Fruit fly (Drosophila melanogaster) whole organism, embryonic: ENCODE measurements around the gene IM33.
A peak's percentile ranks its signal among the peaks of the same experiment; 100 is the strongest.

Experiments used
- Antp ChIP-seq: fragments of 200-800 bp; sonication (Bioruptor generic); optimal IDR thresholded peaks from 3 replicates; lab custom pipeline; 2016; ENCODE audit warnings: missing biosample characterization, missing genetic modification characterization
- Atf6 ChIP-seq: fragments of 200-800 bp; sonication (Bioruptor generic); IDR thresholded peaks from 2 replicates; pipeline ENCODE4 v1.3.6; 2022; ENCODE audit warnings: missing biosample characterization, missing genetic modification characterization
- BEAF-32 ChIP-seq: fragments of 200-800 bp; sonication (Bioruptor generic); optimal IDR thresholded peaks from 3 replicates; lab custom pipeline; 2017; ENCODE audit warnings: missing biosample characterization, missing genetic modification characterization, mild to moderate bottlenecking, moderate library complexity, missing genetic modification reagents
- CG10147 ChIP-seq: fragments of 200-800 bp; sonication (Bioruptor generic); optimal IDR thresholded peaks from 2 replicates; lab custom pipeline; 2019; ENCODE audit warnings: missing biosample characterization, mild to moderate bottlenecking, missing genetic modification characterization, moderate library complexity
- CG1024 ChIP-seq: fragments of 200-800 bp; sonication (Bioruptor generic); IDR thresholded peaks from 2 replicates; pipeline ENCODE4 v1.3.6; 2022; ENCODE audit warnings: missing biosample characterization, missing genetic modification characterization
- CG10267 ChIP-seq: fragments of 200-800 bp; sonication (Bioruptor generic); optimal IDR thresholded peaks from 2 replicates; lab custom pipeline; 2018; ENCODE audit warnings: missing biosample characterization, mild to moderate bottlenecking, missing genetic modification characterization, moderate library complexity
- CG10321 ChIP-seq: fragments of 200-800 bp; sonication (Bioruptor generic); IDR thresholded peaks from 2 replicates; pipeline ENCODE4 v1.3.6; 2022; ENCODE audit warnings: missing biosample characterization, missing genetic modification characterization
- CG13296 ChIP-seq: fragments of 200-800 bp; sonication (Bioruptor generic); optimal IDR thresholded peaks from 3 replicates; lab custom pipeline; 2018; ENCODE audit warnings: missing biosample characterization, mild to moderate bottlenecking, missing genetic modification characterization
- CG17612 ChIP-seq: fragments of 200-800 bp; sonication (Bioruptor generic); IDR thresholded peaks from 2 replicates; pipeline ENCODE4 v1.3.6; 2022; ENCODE audit warnings: missing biosample characterization, missing genetic modification characterization
- CG18764 ChIP-seq: fragments of 200-800 bp; sonication (Bioruptor generic); optimal IDR thresholded peaks from 3 replicates; lab custom pipeline; 2016; ENCODE audit warnings: missing biosample characterization, missing genetic modification characterization
- CG2202 ChIP-seq: fragments of 200-800 bp; sonication (Bioruptor generic); optimal IDR thresholded peaks from 2 replicates; lab custom pipeline; 2018; ENCODE audit warnings: missing biosample characterization, mild to moderate bottlenecking, missing genetic modification characterization
- CG2678 ChIP-seq: fragments of 200-800 bp; sonication (Bioruptor generic); optimal IDR thresholded peaks from 3 replicates; lab custom pipeline; 2019; ENCODE audit warnings: missing biosample characterization, mild to moderate bottlenecking, missing genetic modification characterization, moderate library complexity
- CG2712 ChIP-seq: fragments of 200-800 bp; optimal IDR thresholded peaks from 3 replicates; lab custom pipeline; 2019; ENCODE audit warnings: missing biosample characterization, mild to moderate bottlenecking, missing genetic modification characterization, moderate library complexity
- CG30403 ChIP-seq: fragments of 200-800 bp; sonication (Bioruptor generic); optimal IDR thresholded peaks from 3 replicates; lab custom pipeline; 2016; ENCODE audit warnings: missing biosample characterization, missing genetic modification characterization
- CG31224 ChIP-seq: fragments of 200-800 bp; sonication (Bioruptor generic); IDR thresholded peaks from 2 replicates; pipeline ENCODE4 v1.3.6; 2022; ENCODE audit warnings: missing biosample characterization, missing genetic modification characterization
- CG32767 ChIP-seq: fragments of 200-800 bp; sonication (Bioruptor generic); IDR thresholded peaks from 2 replicates; pipeline ENCODE4 v1.3.6; 2022; ENCODE audit warnings: missing biosample characterization, missing genetic modification characterization
- CG34422 ChIP-seq: fragments of 200-800 bp; sonication (Bioruptor generic); IDR thresholded peaks from 3 replicates; pipeline ENCODE4 v1.3.6; 2022; ENCODE audit warnings: missing biosample characterization, missing genetic modification characterization
- CG4424 ChIP-seq: fragments of 200-800 bp; sonication (Bioruptor generic); optimal IDR thresholded peaks from 3 replicates; lab custom pipeline; 2016; ENCODE audit warnings: missing biosample characterization, missing genetic modification characterization
- CG4707 ChIP-seq: fragments of 200-800 bp; sonication (Bioruptor generic); optimal IDR thresholded peaks from 2 replicates; lab custom pipeline; 2018; ENCODE audit warnings: missing biosample characterization, mild to moderate bottlenecking, missing genetic modification characterization, moderate library complexity
- CG4820 ChIP-seq: fragments of 200-800 bp; sonication (Bioruptor generic); optimal IDR thresholded peaks from 3 replicates; lab custom pipeline; 2016; ENCODE audit warnings: missing biosample characterization, missing genetic modification characterization
- CG7963 ChIP-seq: fragments of 200-800 bp; sonication (Bioruptor generic); IDR thresholded peaks from 3 replicates; pipeline ENCODE4 v1.3.6; 2022; ENCODE audit warnings: missing biosample characterization, missing genetic modification characterization; ENCODE audit not compliant: partially characterized antibody
- CG8290 ChIP-seq, 3 experiments: fragments of 200-800 bp; sonication (Bioruptor generic); optimal IDR thresholded peaks; 2 replicates each; lab custom pipeline; 2016 to 2019; ENCODE audit warnings: missing biosample characterization in 3 of 3, missing genetic modification characterization in 3 of 3, mild to moderate bottlenecking in 2 of 3, moderate library complexity in 1 of 3
- CG9437 ChIP-seq: fragments of 200-800 bp; sonication (Bioruptor generic); optimal IDR thresholded peaks from 2 replicates; lab custom pipeline; 2018; ENCODE audit warnings: missing biosample characterization, mild to moderate bottlenecking, missing genetic modification characterization
- CG9727 ChIP-seq: fragments of 200-800 bp; sonication (Bioruptor generic); optimal IDR thresholded peaks from 3 replicates; lab custom pipeline; 2017; ENCODE audit warnings: missing biosample characterization, mild to moderate bottlenecking, missing genetic modification characterization
- HmgD ChIP-seq: fragments of 200-800 bp; sonication (Bioruptor generic); optimal IDR thresholded peaks from 3 replicates; lab custom pipeline; 2016; ENCODE audit warnings: missing biosample characterization, missing genetic modification characterization
- Hr3 ChIP-seq: fragments of 200-800 bp; sonication (Bioruptor generic); optimal IDR thresholded peaks from 3 replicates; lab custom pipeline; 2016; ENCODE audit warnings: missing biosample characterization, missing genetic modification characterization
- Hr51 ChIP-seq, 2 experiments: fragments of 200-800 bp; sonication (Bioruptor generic); optimal IDR thresholded peaks; 2 replicates in 1 of 2; 3 replicates in 1 of 2; lab custom pipeline; 2016 to 2018; ENCODE audit warnings: missing biosample characterization in 2 of 2, missing genetic modification characterization in 2 of 2, mild to moderate bottlenecking in 1 of 2, moderate library complexity in 1 of 2
- Oaz ChIP-seq: fragments of 200-800 bp; sonication (Bioruptor generic); IDR thresholded peaks from 2 replicates; pipeline ENCODE4 v1.3.6; 2022; ENCODE audit warnings: missing biosample characterization, missing genetic modification characterization
- Poxn ChIP-seq: fragments of 200-800 bp; sonication (Bioruptor generic); IDR thresholded peaks from 2 replicates; pipeline ENCODE4 v1.3.6; 2022; ENCODE audit warnings: missing biosample characterization, missing genetic modification characterization
- Ravus ChIP-seq: fragments of 200-800 bp; sonication (Bioruptor generic); IDR thresholded peaks from 2 replicates; pipeline ENCODE4 v1.3.6; 2022; ENCODE audit warnings: missing biosample characterization, missing genetic modification characterization
- Xbp1 ChIP-seq: fragments of 200-800 bp; sonication (Bioruptor generic); optimal IDR thresholded peaks from 3 replicates; lab custom pipeline; 2016; ENCODE audit warnings: missing biosample characterization, mild to moderate bottlenecking, missing genetic modification characterization
- ac ChIP-seq: fragments of 200-800 bp; sonication (Bioruptor generic); optimal IDR thresholded peaks from 3 replicates; lab custom pipeline; 2017; ENCODE audit warnings: missing biosample characterization, mild to moderate bottlenecking, missing genetic modification characterization
- ara ChIP-seq: fragments of 200-800 bp; sonication (Bioruptor generic); IDR thresholded peaks from 2 replicates; pipeline ENCODE4 v1.3.6; 2022; ENCODE audit warnings: missing biosample characterization, missing genetic modification characterization
- az2 ChIP-seq: fragments of 200-800 bp; sonication (Bioruptor generic); optimal IDR thresholded peaks from 3 replicates; lab custom pipeline; 2016; ENCODE audit warnings: missing biosample characterization, missing genetic modification characterization
- bcd ChIP-seq: fragments of 200-800 bp; sonication (Bioruptor generic); optimal IDR thresholded peaks from 2 replicates; lab custom pipeline; 2017; ENCODE audit warnings: missing biosample characterization, mild to moderate bottlenecking, missing genetic modification characterization
- emc ChIP-seq: fragments of 200-800 bp; sonication (Bioruptor generic); optimal IDR thresholded peaks from 2 replicates; lab custom pipeline; 2016; ENCODE audit warnings: missing biosample characterization, missing genetic modification characterization
- gem ChIP-seq: fragments of 200-800 bp; sonication (Bioruptor generic); optimal IDR thresholded peaks from 2 replicates; lab custom pipeline; 2019; ENCODE audit warnings: missing biosample characterization, mild to moderate bottlenecking, missing genetic modification characterization, moderate library complexity
- grn ChIP-seq: fragments of 200-800 bp; sonication (Bioruptor generic); optimal IDR thresholded peaks from 3 replicates; lab custom pipeline; 2017; ENCODE audit warnings: missing biosample characterization, missing genetic modification characterization
- h ChIP-seq: fragments of >200 bp; optimal IDR thresholded peaks from 2 replicates; lab custom pipeline; 2017
- ken ChIP-seq: fragments of 200-800 bp; sonication (Bioruptor generic); IDR thresholded peaks from 3 replicates; pipeline ENCODE4 v1.3.6; 2022; ENCODE audit warnings: missing biosample characterization, missing genetic modification characterization
- odd ChIP-seq: fragments of 200-800 bp; sonication (Bioruptor generic); optimal IDR thresholded peaks from 2 replicates; lab custom pipeline; 2017; ENCODE audit warnings: missing biosample characterization, mild to moderate bottlenecking, missing genetic modification characterization
- phol ChIP-seq: fragments of 200-800 bp; sonication (Bioruptor generic); optimal IDR thresholded peaks from 3 replicates; lab custom pipeline; 2018; ENCODE audit warnings: missing biosample characterization, mild to moderate bottlenecking, missing genetic modification characterization, moderate library complexity
- pnt ChIP-seq: fragments of 200-800 bp; sonication (Bioruptor generic); optimal IDR thresholded peaks from 3 replicates; lab custom pipeline; 2016; ENCODE audit warnings: missing biosample characterization, missing genetic modification characterization
- pros ChIP-seq: fragments of 200-800 bp; sonication (Bioruptor generic); optimal IDR thresholded peaks from 3 replicates; lab custom pipeline; 2019; ENCODE audit warnings: missing biosample characterization, mild to moderate bottlenecking, missing genetic modification characterization, moderate library complexity
- row ChIP-seq: fragments of 200-800 bp; sonication (Bioruptor generic); IDR thresholded peaks from 3 replicates; pipeline ENCODE4 v1.3.6; 2022; ENCODE audit warnings: missing biosample characterization, missing genetic modification characterization
- run ChIP-seq: fragments of 200-800 bp; sonication (Bioruptor generic); optimal IDR thresholded peaks from 3 replicates; lab custom pipeline; 2018; ENCODE audit warnings: missing biosample characterization, mild to moderate bottlenecking, missing genetic modification characterization
- salm ChIP-seq: fragments of 200-800 bp; sonication (Bioruptor generic); optimal IDR thresholded peaks from 2 replicates; lab custom pipeline; 2018; ENCODE audit warnings: missing biosample characterization, mild to moderate bottlenecking, missing genetic modification characterization
- ssp ChIP-seq: fragments of 200-800 bp; sonication (Bioruptor generic); IDR thresholded peaks from 2 replicates; pipeline ENCODE4 v1.3.6; 2022; ENCODE audit warnings: missing biosample characterization, missing genetic modification characterization
- yki ChIP-seq: fragments of >200 bp; optimal IDR thresholded peaks from 3 replicates; lab custom pipeline; 2018
- zen ChIP-seq: fragments of 200-800 bp; sonication (Bioruptor generic); optimal IDR thresholded peaks from 3 replicates; lab custom pipeline; 2018; ENCODE audit warnings: missing biosample characterization, mild to moderate bottlenecking, missing genetic modification characterization, moderate library complexity
- zf30C ChIP-seq: fragments of 200-800 bp; sonication (Bioruptor generic); optimal IDR thresholded peaks from 3 replicates; lab custom pipeline; 2018; ENCODE audit warnings: missing biosample characterization, mild to moderate bottlenecking, missing genetic modification characterization

IM33 gene

dm6 chr2L:3685139-3685851 lies 11.2 kb downstream of the IM33 start (continued):
- TF ChIP-seq pnt (peak; percentile 27), run (tag; lab: Kevin White, UChicago) (no peak), CG10321 (GFP tag; lab: Robert Waterston, UW) (0 out of 2 replicates have a peak, but pooled peaks have one; percentile 18), CG4707 (GFP tag; lab: Kevin White, UChicago) (no peak), ac (GFP tag; lab: Kevin White, UChicago) (no peak), ken (GFP tag; lab: Robert Waterston, UW) (no peak), bcd (GFP tag; lab: Kevin White, UChicago) (no peak), CG10147 (GFP tag; lab: Kevin White, UChicago) (no peak), CG9727 (GFP tag; lab: Kevin White, UChicago) (peak; percentile 39), Xbp1 (GFP tag; lab: Kevin White, UChicago) (peak; percentile 12), CG9437 (no peak), CG1024 (GFP tag; lab: Robert Waterston, UW) (peak; percentile 6; the same call in 1 of the 2 replicates), salm (tag; lab: Kevin White, UChicago) (no peak), h (lab: Kevin White, UChicago) (no peak), Poxn (GFP tag; lab: Robert Waterston, UW) (no peak), CG2678 (no peak), CG4424 (GFP tag; lab: Kevin White, UChicago) (peak; percentile 2), CG32767 (GFP tag; lab: Robert Waterston, UW) (no peak), CG31224 (no peak), ara (GFP tag; lab: Robert Waterston, UW) (no peak), Hr3 (no peak), CG17612 (GFP tag; lab: Robert Waterston, UW) (no peak), CG4820 (GFP tag; lab: Kevin White, UChicago) (peak; percentile 27), odd (GFP tag; lab: Kevin White, UChicago) (no peak), emc (no peak), CG10267 (tag; lab: Kevin White, UChicago) (peak; percentile 16), CG18764 (GFP tag; lab: Kevin White, UChicago) (no peak), az2 (GFP tag; lab: Kevin White, UChicago) (peak; percentile 20), CG2202 (tag; lab: Kevin White, UChicago) (peak; percentile 3), phol (tag; lab: Kevin White, UChicago) (no peak), HmgD (no peak), Oaz (GFP tag; lab: Robert Waterston, UW) (no peak), CG30403 (peak; percentile 21), BEAF-32 (GFP tag; lab: Kevin White, UChicago) (no peak), ssp (GFP tag; lab: Robert Waterston, UW) (no peak), row (GFP tag; lab: Robert Waterston, UW) (peak; percentile 37; the same call in 1 of the 3 replicates), CG8290 (GFP tag; optimal IDR thresholded peaks at IDR 0.05; lab: Kevin White, UChicago) (no peak), CG8290 (tag; optimal IDR thresholded peaks at IDR 0.05; lab: Kevin White, UChicago) (no peak), Hr51 (GFP tag; optimal IDR thresholded peaks at IDR 0.05; lab: Kevin White, UChicago) (no peak), CG34422 (GFP tag; lab: Robert Waterston, UW) (0 out of 3 replicates have a peak, but pooled peaks have one; percentile 26), zf30C (GFP tag; lab: Kevin White, UChicago) (no peak), grn (GFP tag; lab: Kevin White, UChicago) (no peak), CG2712 (no peak), gem (tag; lab: Kevin White, UChicago) (peak; percentile 51), Atf6 (no peak), CG7963 (GFP tag; lab: Robert Waterston, UW) (no peak), pros (peak; percentile 3), yki (lab: Kevin White, UChicago) (no peak), Ravus (GFP tag; lab: Robert Waterston, UW) (no peak), Antp (GFP tag; lab: Kevin White, UChicago) (peak; percentile 5), CG13296 (no peak), zen (tag; lab: Kevin White, UChicago) (peak; percentile 40)
